Fruit fly (Drosophila melanogaster) whole organism, pupa: ENCODE data around the gene Pis.

Experiments
- CG10348 ChIP-seq: fragments of 200-800 bp; sonication (Bioruptor generic); IDR thresholded peaks from 2 replicates; pipeline ENCODE4 v1.3.6; 2022; ENCODE audit warnings: missing biosample characterization, missing genetic modification characterization
- CG12605 ChIP-seq: fragments of 200-800 bp; sonication (Bioruptor generic); IDR thresholded peaks from 2 replicates; pipeline ENCODE4 v1.3.6; 2022; ENCODE audit warnings: missing biosample characterization, missing genetic modification characterization
- CG13204 ChIP-seq: fragments of 200-800 bp; sonication (Bioruptor generic); optimal IDR thresholded peaks from 2 replicates; lab custom pipeline; 2018; ENCODE audit warnings: missing biosample characterization, mild to moderate bottlenecking, missing genetic modification characterization, moderate library complexity
- CG14655 ChIP-seq: fragments of 200-800 bp; sonication (Bioruptor generic); optimal IDR thresholded peaks from 3 replicates; lab custom pipeline; 2017; ENCODE audit warnings: mild to moderate bottlenecking, missing biosample characterization, missing genetic modification reagents, missing genetic modification characterization
- CG15710 ChIP-seq: fragments of 200-800 bp; sonication (Bioruptor generic); optimal IDR thresholded peaks from 2 replicates; lab custom pipeline; 2018; ENCODE audit warnings: missing biosample characterization, mild to moderate bottlenecking, missing genetic modification characterization, moderate library complexity
- CG17806 ChIP-seq: fragments of 200-800 bp; sonication (Bioruptor generic); optimal IDR thresholded peaks from 2 replicates; lab custom pipeline; 2018; ENCODE audit warnings: missing biosample characterization, mild to moderate bottlenecking, missing genetic modification characterization, moderate library complexity
- CG32121 ChIP-seq: fragments of 200-800 bp; sonication (Bioruptor generic); IDR thresholded peaks from 2 replicates; pipeline ENCODE4 v1.3.6; 2022; ENCODE audit warnings: missing biosample characterization, missing genetic modification characterization
- CG34367 ChIP-seq: fragments of 200-800 bp; sonication (Bioruptor generic); optimal IDR thresholded peaks from 2 replicates; lab custom pipeline; 2018; ENCODE audit warnings: missing biosample characterization, mild to moderate bottlenecking, missing genetic modification characterization
- CG4496 ChIP-seq: fragments of 200-800 bp; sonication (Bioruptor generic); IDR thresholded peaks from 3 replicates; pipeline ENCODE4 v1.3.6; 2022; ENCODE audit warnings: missing biosample characterization, missing genetic modification characterization
- CG8159 ChIP-seq: fragments of 200-800 bp; sonication (Bioruptor generic); optimal IDR thresholded peaks from 3 replicates; lab custom pipeline; 2018; ENCODE audit warnings: missing biosample characterization, mild to moderate bottlenecking, missing genetic modification characterization, moderate library complexity
- CG8301 ChIP-seq: fragments of 200-800 bp; sonication (Bioruptor generic); optimal IDR thresholded peaks from 2 replicates; lab custom pipeline; 2018; ENCODE audit warnings: missing biosample characterization, mild to moderate bottlenecking, missing genetic modification characterization
- CG9948 ChIP-seq: fragments of 200-800 bp; sonication (Bioruptor generic); optimal IDR thresholded peaks from 2 replicates; lab custom pipeline; 2018; ENCODE audit warnings: missing biosample characterization, mild to moderate bottlenecking, missing genetic modification characterization, moderate library complexity
- D1 ChIP-seq: fragments of 200-800 bp; sonication (Bioruptor generic); optimal IDR thresholded peaks from 2 replicates; lab custom pipeline; 2018; ENCODE audit warnings: missing biosample characterization, mild to moderate bottlenecking, missing genetic modification characterization, moderate library complexity
- EcR ChIP-seq: fragments of 200-800 bp; sonication (Bioruptor generic); optimal IDR thresholded peaks from 3 replicates; lab custom pipeline; 2019; ENCODE audit warnings: missing biosample characterization, missing genetic modification characterization, mild to moderate bottlenecking, moderate library complexity, missing genetic modification reagents
- Ets98B ChIP-seq: fragments of 200-800 bp; sonication (Bioruptor generic); IDR thresholded peaks from 2 replicates; pipeline ENCODE4 v1.3.6; 2022; ENCODE audit warnings: missing biosample characterization, missing genetic modification characterization
- Pif1A ChIP-seq: fragments of 200-800 bp; sonication (Bioruptor generic); optimal IDR thresholded peaks from 3 replicates; lab custom pipeline; 2016; ENCODE audit warnings: missing biosample characterization, missing genetic modification characterization
- Pif1B ChIP-seq: fragments of 200-800 bp; sonication (Bioruptor generic); optimal IDR thresholded peaks from 3 replicates; lab custom pipeline; 2016; ENCODE audit warnings: missing biosample characterization, missing genetic modification characterization
- Snoo ChIP-seq: fragments of 200-800 bp; sonication (Bioruptor generic); optimal IDR thresholded peaks from 3 replicates; lab custom pipeline; 2017; ENCODE audit warnings: missing biosample characterization, mild to moderate bottlenecking, missing genetic modification characterization, inconsistent platforms
- fd96Ca ChIP-seq: fragments of 200-800 bp; sonication (Bioruptor generic); IDR thresholded peaks from 3 replicates; pipeline ENCODE4 v1.3.6; 2022; ENCODE audit warnings: missing biosample characterization, missing genetic modification characterization
- gl ChIP-seq: fragments of 200-800 bp; sonication (Bioruptor generic); optimal IDR thresholded peaks from 2 replicates; lab custom pipeline; 2018; ENCODE audit warnings: missing biosample characterization, mild to moderate bottlenecking, missing genetic modification characterization
- rn ChIP-seq: fragments of 200-800 bp; sonication (Bioruptor generic); IDR thresholded peaks from 2 replicates; pipeline ENCODE4 v1.3.6; 2022; ENCODE audit warnings: missing biosample characterization, missing genetic modification characterization

Pis gene

DNA sequence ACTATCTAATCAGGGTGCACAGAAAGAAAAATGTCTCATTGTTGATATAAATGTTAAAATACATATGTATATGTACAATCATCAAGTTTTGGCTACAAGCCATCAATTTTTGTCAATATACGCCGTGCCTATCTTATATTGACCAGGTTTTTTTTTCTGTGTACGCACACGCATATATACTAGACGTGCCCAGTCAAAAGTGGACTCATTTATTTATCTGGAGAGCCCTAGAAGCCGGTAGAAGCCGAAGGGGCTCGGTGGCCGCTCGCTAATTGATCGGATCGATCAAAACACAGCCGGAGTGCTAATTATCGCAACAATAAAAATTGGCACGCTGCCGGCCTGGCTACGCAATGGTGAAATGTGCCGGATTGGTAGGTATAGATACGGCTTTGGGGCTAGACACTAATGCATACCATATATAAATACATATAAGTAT is 36.7 kb upstream of the Pis start:
- TF ChIP-seq CG8301 (tag; lab: Kevin White, UChicago): peak; percentile 45
- TF ChIP-seq CG8159 (tag; lab: Kevin White, UChicago): peak; percentile 38
- peak; percentile 70; the same call in 1 of the 3 replicates for TF ChIP-seq fd96Ca (GFP tag; lab: Robert Waterston, UW)
- no peak for TF ChIP-seq CG10348 (GFP tag; lab: Robert Waterston, UW)
- no peak for TF ChIP-seq CG13204 (GFP tag; lab: Kevin White, UChicago)
- peak; percentile 56 for TF ChIP-seq Pif1B (GFP tag; lab: Kevin White, UChicago)
- TF ChIP-seq CG9948 (tag; lab: Kevin White, UChicago): peak; percentile 44
- TF ChIP-seq CG14655 (GFP tag; lab: Kevin White, UChicago): no peak
- TF ChIP-seq CG12605 (GFP tag; lab: Robert Waterston, UW): 0 out of 2 replicates have a peak, but pooled peaks have one; percentile 44
- peak; percentile 84 for TF ChIP-seq CG4496 (GFP tag; lab: Robert Waterston, UW)
- no peak for TF ChIP-seq CG34367 (tag; lab: Kevin White, UChicago)
- TF ChIP-seq rn (GFP tag; lab: Robert Waterston, UW): no peak; the same call in 1 of the 2 replicates
- TF ChIP-seq CG32121: peak; percentile 74; the same call in 1 of the 2 replicates
- peak; percentile 13 for TF ChIP-seq CG15710 (tag; lab: Kevin White, UChicago)
- peak; percentile 68 for TF ChIP-seq Ets98B (GFP tag; lab: Robert Waterston, UW)
- TF ChIP-seq gl: no peak
- peak; percentile 26 for TF ChIP-seq Snoo (tag; lab: Kevin White, UChicago)
- TF ChIP-seq EcR (GFP tag; lab: Kevin White, UChicago): no peak
- no peak for TF ChIP-seq D1 (tag; lab: Kevin White, UChicago)
- TF ChIP-seq CG17806 (tag; lab: Kevin White, UChicago): peak; percentile 60
- TF ChIP-seq Pif1A (GFP tag; lab: Kevin White, UChicago): peak; percentile 45
- TF ChIP-seq, all 21 proteins: peak for 13

DNA sequence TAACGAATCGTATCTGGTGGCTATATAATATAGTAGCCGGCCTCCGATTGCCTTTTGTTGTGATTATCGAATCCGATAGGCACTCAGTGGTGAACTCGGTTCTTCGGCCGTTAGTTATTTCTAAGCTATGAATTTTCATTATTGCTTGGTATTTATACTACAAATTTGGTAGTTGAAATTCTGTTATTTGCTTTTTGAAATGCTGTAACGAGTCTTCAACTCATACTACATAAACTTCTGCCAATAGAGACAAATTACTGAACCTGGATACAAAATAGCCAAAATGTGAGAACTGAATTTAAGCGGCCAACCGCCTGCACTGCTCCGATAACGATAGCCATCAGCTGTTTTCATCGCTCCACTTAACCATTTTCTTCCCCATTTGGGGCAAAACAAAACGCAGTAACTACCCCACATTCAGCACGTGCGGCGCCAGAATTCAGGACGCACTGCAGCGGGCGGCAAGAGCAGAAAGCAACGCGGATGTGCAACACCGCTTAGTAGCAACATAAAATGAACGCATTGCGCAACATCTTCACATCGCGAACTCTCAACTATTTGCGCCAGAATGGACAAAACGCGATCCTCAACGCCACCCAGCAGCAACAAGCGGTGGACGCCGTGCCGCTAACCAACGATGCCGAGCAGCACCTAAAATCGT is 35.5 kb upstream of the Pis start, which contains the start of the genes CG11679 and CG8206:
TSS of gene CG11679 (minus strand) at position 65 of the 661 bp plus-strand sequence.
TSS of gene CG8206 (plus strand) at position 341 of the 661 bp plus-strand sequence.
- peak; percentile 10 for TF ChIP-seq CG8301 (tag; lab: Kevin White, UChicago)
- peak; percentile 1 for TF ChIP-seq EcR (GFP tag; lab: Kevin White, UChicago)
- peak; percentile 48 for TF ChIP-seq Snoo (tag; lab: Kevin White, UChicago)
- no peak; the same call in 2 of the 3 replicates for TF ChIP-seq fd96Ca (GFP tag; lab: Robert Waterston, UW)
- TF ChIP-seq rn (GFP tag; lab: Robert Waterston, UW): no peak
- no peak for TF ChIP-seq CG10348 (GFP tag; lab: Robert Waterston, UW)
- TF ChIP-seq CG12605 (GFP tag; lab: Robert Waterston, UW): no peak
- TF ChIP-seq CG4496 (GFP tag; lab: Robert Waterston, UW): no peak
- TF ChIP-seq CG15710 (tag; lab: Kevin White, UChicago): peak; percentile 33
- TF ChIP-seq CG32121: peak; percentile 29; the same call in 1 of the 2 replicates
- TF ChIP-seq CG8159 (tag; lab: Kevin White, UChicago): peak; percentile 47
- peak; percentile 28 for TF ChIP-seq Pif1A (GFP tag; lab: Kevin White, UChicago)
- TF ChIP-seq Ets98B (GFP tag; lab: Robert Waterston, UW): no peak
- peak; percentile 32 for TF ChIP-seq CG9948 (tag; lab: Kevin White, UChicago)
- no peak for TF ChIP-seq D1 (tag; lab: Kevin White, UChicago)

DNA sequence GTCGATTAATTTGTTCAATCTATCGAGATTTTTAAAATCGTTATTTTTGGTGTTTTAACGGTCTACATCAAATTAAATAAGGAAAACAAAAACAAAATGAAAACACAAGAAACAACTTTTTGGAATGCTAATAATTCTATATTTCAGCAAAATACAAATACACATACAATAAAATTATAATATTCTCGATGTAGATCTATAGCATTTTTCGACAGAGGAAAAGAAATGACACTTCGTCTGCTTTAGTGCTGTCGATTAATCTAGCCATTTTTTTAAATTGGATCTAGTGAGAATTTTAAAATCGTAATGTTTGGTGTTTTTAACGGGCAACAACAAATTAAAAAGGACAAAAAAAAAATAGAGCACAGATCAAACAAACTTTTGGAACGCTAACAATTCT is 33.5 kb upstream of the Pis start, which contains the start of gene Arp6:
TSS of gene Arp6 (minus strand) at position 11 of the 400 bp plus-strand sequence.
- TF ChIP-seq Ets98B (GFP tag; lab: Robert Waterston, UW) (no peak), CG32121 (no peak), rn (GFP tag; lab: Robert Waterston, UW) (no peak), CG13204 (GFP tag; lab: Kevin White, UChicago) (no peak), CG12605 (GFP tag; lab: Robert Waterston, UW) (no peak), CG10348 (GFP tag; lab: Robert Waterston, UW) (no peak), CG4496 (GFP tag; lab: Robert Waterston, UW) (no peak), Snoo (tag; lab: Kevin White, UChicago) (no peak), CG8301 (tag; lab: Kevin White, UChicago) (no peak), Pif1B (GFP tag; lab: Kevin White, UChicago) (no peak), CG34367 (tag; lab: Kevin White, UChicago) (no peak), Pif1A (GFP tag; lab: Kevin White, UChicago) (no peak)

DNA sequence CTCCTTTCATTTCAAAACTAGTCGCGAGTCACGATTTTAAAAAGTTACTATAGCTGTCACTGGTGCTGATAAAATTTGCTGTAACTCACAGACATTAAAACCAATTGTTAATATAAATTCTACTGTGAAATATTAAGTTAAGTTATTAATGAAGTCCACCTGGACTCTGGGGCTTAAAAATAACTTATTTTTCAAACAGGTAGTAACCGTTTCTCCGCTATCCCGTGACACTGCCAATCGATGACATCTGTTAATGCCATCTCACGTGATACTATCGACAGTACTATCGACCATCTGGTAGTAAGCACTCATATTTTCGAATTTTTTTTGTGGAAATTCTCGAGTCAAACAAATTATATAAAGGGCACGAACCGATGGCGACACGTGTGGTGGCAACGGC is 30.4 kb upstream of the Pis start, which contains the start of the genes CG12379 and MagR:
TSS of gene CG12379 (minus strand) at position 2 of the 400 bp plus-strand sequence.
TSS of gene MagR (plus strand) at position 276 of the 400 bp plus-strand sequence.
- TF ChIP-seq Snoo (tag; lab: Kevin White, UChicago): peak; percentile 0
- peak; percentile 28 for TF ChIP-seq CG9948 (tag; lab: Kevin White, UChicago)
- TF ChIP-seq CG34367 (tag; lab: Kevin White, UChicago): no peak
- TF ChIP-seq CG15710 (tag; lab: Kevin White, UChicago): peak; percentile 54
- TF ChIP-seq CG8301 (tag; lab: Kevin White, UChicago): peak; percentile 21
- peak; percentile 6; the same call in 1 of the 3 replicates for TF ChIP-seq CG4496 (GFP tag; lab: Robert Waterston, UW)
- no peak for TF ChIP-seq CG10348 (GFP tag; lab: Robert Waterston, UW)
- TF ChIP-seq CG8159 (tag; lab: Kevin White, UChicago): peak; percentile 40
- peak; percentile 0 for TF ChIP-seq CG17806 (tag; lab: Kevin White, UChicago)
